Fruit fly (Drosophila melanogaster): ENCODE results near the gene Hipk.

The Hipk gene

dm6 chr3L:613578-614300, 70.9 kb downstream of the Hipk start (continued):
- TF ChIP-seq Max (GFP tag; optimal IDR thresholded peaks at IDR 0.05) (peak; percentile 31), Hr3 (GFP tag; optimal IDR thresholded peaks at IDR 0.05) (peak; percentile 42), CG43689 (GFP tag; IDR thresholded peaks at IDR 0.05) (no peak), CG13296 (GFP tag; optimal IDR thresholded peaks at IDR 0.05) (no peak), fru (optimal IDR thresholded peaks at IDR 0.05) (no peak), fd102C (GFP tag; optimal IDR thresholded peaks at IDR 0.05) (peak; percentile 97), CG10979 (tag; optimal IDR thresholded peaks at IDR 0.05) (peak; percentile 82), pum (GFP tag; optimal IDR thresholded peaks at IDR 0.05) (peak; percentile 39), CG3065 (GFP tag; optimal IDR thresholded peaks at IDR 0.05) (no peak), CG4360 (GFP tag; IDR thresholded peaks at IDR 0.05) (peak; percentile 43; the same call in 1 of the 2 replicates), oc (tag; optimal IDR thresholded peaks at IDR 0.05) (peak; percentile 42), gro (GFP tag; optimal IDR thresholded peaks at IDR 0.05) (no peak), Fer3 (tag; optimal IDR thresholded peaks at IDR 0.05) (no peak), gsb (GFP tag; IDR thresholded peaks at IDR 0.05) (no peak), CG9932 (GFP tag; IDR thresholded peaks at IDR 0.05) (no peak), Drgx (GFP tag; IDR thresholded peaks at IDR 0.05) (no peak), lab (GFP tag; optimal IDR thresholded peaks at IDR 0.05) (peak; percentile 16), CG14965 (GFP tag; optimal IDR thresholded peaks at IDR 0.05; ENCODE audit: borderline replicate concordance) (no peak), ab (GFP tag; optimal IDR thresholded peaks at IDR 0.05) (no peak), kah (GFP tag; optimal IDR thresholded peaks at IDR 0.05) (no peak), jing (GFP tag; optimal IDR thresholded peaks at IDR 0.05) (peak; percentile 5), Oli (tag; optimal IDR thresholded peaks at IDR 0.05) (peak; percentile 60), CG4854 (GFP tag; optimal IDR thresholded peaks at IDR 0.05) (no peak), CG13624 (GFP tag; optimal IDR thresholded peaks at IDR 0.05) (no peak), chif (GFP tag; optimal IDR thresholded peaks at IDR 0.05) (peak; percentile 9 to 79), tx (GFP tag; optimal IDR thresholded peaks at IDR 0.05) (no peak), so (GFP tag; IDR thresholded peaks at IDR 0.05) (no peak), trh (GFP tag; optimal IDR thresholded peaks at IDR 0.05) (peak; percentile 37), CG18764 (GFP tag; optimal IDR thresholded peaks at IDR 0.05) (peak; percentile 49), Med (GFP tag) (peak; percentile 66), CG34224 (GFP tag; IDR thresholded peaks at IDR 0.05; ENCODE audit: partially characterized antibody) (no peak), B-H2 (GFP tag; optimal IDR thresholded peaks at IDR 0.05) (no peak), NC2α (GFP tag; optimal IDR thresholded peaks at IDR 0.05) (no peak), schlank (tag; optimal IDR thresholded peaks at IDR 0.05) (no peak), Sin3A (optimal IDR thresholded peaks at IDR 0.05) (no peak), phol (tag; optimal IDR thresholded peaks at IDR 0.05) (peak; percentile 76), CG14050 (GFP tag; IDR thresholded peaks at IDR 0.05) (no peak), Hey (tag; optimal IDR thresholded peaks at IDR 0.05) (no peak), Mrtf (GFP tag; IDR thresholded peaks at IDR 0.05) (no peak), CG10462 (GFP tag; optimal IDR thresholded peaks at IDR 0.05) (peak; percentile 35), mld (GFP tag; IDR thresholded peaks at IDR 0.05; ENCODE audit: partially characterized antibody) (no peak), Hr78 (GFP tag; optimal IDR thresholded peaks at IDR 0.05) (no peak), gt (GFP tag; IDR thresholded peaks at IDR 0.05) (no peak), CG14860 (GFP tag; IDR thresholded peaks at IDR 0.05; ENCODE audit: partially characterized antibody) (no peak), pfk (GFP tag; optimal IDR thresholded peaks at IDR 0.05) (no peak), tll (GFP tag; optimal IDR thresholded peaks at IDR 0.05) (peak in 1 of 2 experiments; percentile 26), CG7271 (tag; optimal IDR thresholded peaks at IDR 0.05) (peak; percentile 27), CG12391 (tag; optimal IDR thresholded peaks at IDR 0.05) (peak; percentile 59), CG18262 (tag; optimal IDR thresholded peaks at IDR 0.05) (peak; percentile 76), Antp (GFP tag; optimal IDR thresholded peaks at IDR 0.05) (no peak)

Data from whole organism, embryonic.